Worm (Caenorhabditis elegans) whole organism, L4 larva: Measurements from ENCODE around the gene C14C6.13.

Experiments
- F10B5.3 ChIP-seq: sonication (generic microtip); optimal IDR thresholded peaks from 2 replicates; lab custom pipeline; 2016; ENCODE audit warnings: mild to moderate bottlenecking, missing genetic modification characterization, missing compliant biosample characterization
- F37D6.2 ChIP-seq: sonication (generic microtip); optimal IDR thresholded peaks from 2 replicates; lab custom pipeline; 2016; ENCODE audit warnings: mild to moderate bottlenecking, missing genetic modification characterization, missing compliant biosample characterization
- F44E2.7 ChIP-seq: fragments of 200-800 bp; sonication (Bioruptor generic); IDR thresholded peaks from 2 replicates; pipeline ENCODE4 v2.1.2; 2022; ENCODE audit warnings: missing genetic modification characterization, missing compliant biosample characterization
- F49E8.2 ChIP-seq: sonication (generic microtip); optimal IDR thresholded peaks from 2 replicates; lab custom pipeline; 2016; ENCODE audit warnings: missing compliant biosample characterization, mild to moderate bottlenecking, missing genetic modification characterization, borderline replicate concordance
- aha-1 ChIP-seq: fragments of 150-350 bp; peaks from one replicate; lab custom pipeline; 2014; ENCODE audit warnings: missing biosample characterization, missing genetic modification characterization
- aly-2 ChIP-seq: sonication (generic microtip); optimal IDR thresholded peaks from 2 replicates; lab custom pipeline; 2018; ENCODE audit warnings: missing biosample characterization, missing genetic modification characterization
- ama-1 ChIP-seq: fragments of 150-350 bp; optimal IDR thresholded peaks from 2 replicates; lab custom pipeline; 2014; ENCODE audit warnings: inconsistent platforms, mixed read lengths
- arid-1 ChIP-seq: fragments of 200-800 bp; sonication (Bioruptor generic); conservative IDR thresholded peaks from 2 replicates; pipeline ENCODE4 v1.3.6; 2022; ENCODE audit warnings: missing genetic modification reagents, missing genetic modification characterization, missing compliant biosample characterization
- ceh-20 ChIP-seq: fragments of 200-800 bp; sonication (Bioruptor generic); IDR thresholded peaks from 2 replicates; pipeline ENCODE4 v1.3.6; 2022; ENCODE audit warnings: missing genetic modification reagents, missing genetic modification characterization, missing compliant biosample characterization
- ceh-28 ChIP-seq: fragments of 150-350 bp; optimal IDR thresholded peaks from 2 replicates; lab custom pipeline; 2014; ENCODE audit warnings: missing biosample characterization, missing genetic modification reagents, missing genetic modification characterization
- ceh-62 ChIP-seq: sonication (generic microtip); optimal IDR thresholded peaks from 2 replicates; lab custom pipeline; 2017; ENCODE audit warnings: missing biosample characterization, missing genetic modification characterization
- daf-12 ChIP-seq: fragments of 150-350 bp; optimal IDR thresholded peaks from 2 replicates; lab custom pipeline; 2014; ENCODE audit warnings: missing biosample characterization, missing genetic modification reagents, missing genetic modification characterization
- daf-16 ChIP-seq, 3 experiments: sonication (generic microtip); optimal IDR thresholded peaks; 2 replicates each; lab custom pipeline; 2016 to 2017; ENCODE audit warnings: missing genetic modification characterization in 3 of 3, missing genetic modification reagents in 3 of 3, mild to moderate bottlenecking in 2 of 3, missing compliant biosample characterization in 2 of 3, missing biosample characterization in 1 of 3, moderate library complexity in 1 of 3
- daf-8 ChIP-seq: fragments of 200-800 bp; sonication (Bioruptor generic); IDR thresholded peaks from 2 replicates; pipeline ENCODE4 v1.3.6; 2022; ENCODE audit warnings: missing genetic modification characterization, missing compliant biosample characterization
- dmd-6 ChIP-seq: fragments of 200-800 bp; sonication (Bioruptor generic); IDR thresholded peaks from 2 replicates; pipeline ENCODE4 v1.3.6; 2022; ENCODE audit warnings: missing genetic modification reagents, missing genetic modification characterization, missing compliant biosample characterization
- dmd-9 ChIP-seq: fragments of 200-800 bp; sonication (Bioruptor generic); IDR thresholded peaks from 2 replicates; pipeline ENCODE4 v1.3.6; 2022; ENCODE audit warnings: missing genetic modification reagents, missing genetic modification characterization, missing compliant biosample characterization
- dpl-1 ChIP-seq: fragments of 150-350 bp; optimal IDR thresholded peaks from 2 replicates; lab custom pipeline; 2014; ENCODE audit warnings: missing biosample characterization, missing genetic modification reagents, missing genetic modification characterization
- duxl-1 ChIP-seq: sonication (generic microtip); optimal IDR thresholded peaks from 2 replicates; lab custom pipeline; 2016; ENCODE audit warnings: mild to moderate bottlenecking, missing genetic modification characterization, moderate library complexity, missing compliant biosample characterization; ENCODE audit not compliant: poor library complexity
- dve-1 ChIP-seq: sonication (generic microtip); optimal IDR thresholded peaks from 2 replicates; lab custom pipeline; 2017; ENCODE audit warnings: antibody characterized with exemption, mild to moderate bottlenecking, missing genetic modification characterization, missing compliant biosample characterization; ENCODE audit not compliant: insufficient read depth
- fkh-10 ChIP-seq: fragments of 150-350 bp; optimal IDR thresholded peaks from 2 replicates; lab custom pipeline; 2014; ENCODE audit warnings: missing biosample characterization, missing genetic modification reagents, missing genetic modification characterization
- hif-1 ChIP-seq, 2 experiments: sonication (generic microtip); optimal IDR thresholded peaks; 2 replicates each; lab custom pipeline; 2016 to 2017; ENCODE audit warnings: missing compliant biosample characterization in 2 of 2, missing genetic modification characterization in 2 of 2, missing genetic modification reagents in 2 of 2, missing genotype in 2 of 2, mild to moderate bottlenecking in 1 of 2
- hmg-1.1 ChIP-seq: fragments of 200-800 bp; sonication (Bioruptor generic); IDR thresholded peaks from 2 replicates; pipeline ENCODE4 v1.3.6; 2022; ENCODE audit warnings: missing genetic modification reagents, missing genetic modification characterization, missing compliant biosample characterization
- lin-13 ChIP-seq: fragments of 150-350 bp; optimal IDR thresholded peaks from 2 replicates; lab custom pipeline; 2014; ENCODE audit warnings: missing biosample characterization, missing genetic modification reagents, missing genetic modification characterization
- lin-29 ChIP-seq: fragments of 200-800 bp; sonication (Bioruptor generic); IDR thresholded peaks from 2 replicates; pipeline ENCODE4 v1.3.6; 2022; ENCODE audit warnings: missing genetic modification reagents, missing genetic modification characterization, missing compliant biosample characterization
- lir-3 ChIP-seq: sonication (generic microtip); optimal IDR thresholded peaks from 2 replicates; lab custom pipeline; 2016; ENCODE audit warnings: mild to moderate bottlenecking, missing genetic modification characterization, missing compliant biosample characterization
- lsy-2 ChIP-seq, 2 experiments: fragments of 150-350 bp in 1 of 2; sonication (generic microtip) in 1 of 2; optimal IDR thresholded peaks; 2 replicates each; lab custom pipeline; 2014 to 2017; ENCODE audit warnings: missing biosample characterization in 2 of 2, missing genetic modification characterization in 2 of 2
- madf-5 ChIP-seq, 2 experiments: fragments of 200-800 bp; sonication (Bioruptor generic); IDR thresholded peaks; 2 replicates each; pipeline ENCODE4 v1.3.6; 2022; ENCODE audit warnings: missing compliant biosample characterization in 2 of 2, missing genetic modification characterization in 2 of 2
- mdl-1 ChIP-seq, 2 experiments: fragments of 150-350 bp in 1 of 2; sonication (generic microtip) in 1 of 2; optimal IDR thresholded peaks; 2 replicates each; lab custom pipeline; 2014 to 2017; ENCODE audit warnings: missing biosample characterization in 2 of 2, missing genetic modification characterization in 2 of 2
- mes-2 ChIP-seq: sonication (generic microtip); optimal IDR thresholded peaks from 2 replicates; lab custom pipeline; 2016; ENCODE audit warnings: missing genotype, mild to moderate bottlenecking, missing genetic modification characterization, missing compliant biosample characterization; ENCODE audit not compliant: poor library complexity, severe bottlenecking
- nhr-10 ChIP-seq: fragments of 150-350 bp; optimal IDR thresholded peaks from 2 replicates; lab custom pipeline; 2014; ENCODE audit warnings: missing biosample characterization, missing genetic modification characterization
- nhr-41 ChIP-seq: fragments of 200-800 bp; sonication (Bioruptor generic); IDR thresholded peaks from 2 replicates; pipeline ENCODE4 v1.3.6; 2022; ENCODE audit warnings: missing genetic modification reagents, missing genetic modification characterization, missing compliant biosample characterization
- pha-4 ChIP-seq, 2 experiments: fragments of 150-350 bp in 1 of 2; fragments of 200-800 bp in 1 of 2; sonication (Bioruptor generic) in 1 of 2; IDR thresholded peaks in 1 of 2; optimal IDR thresholded peaks in 1 of 2; 2 replicates each; pipeline versions ENCODE4 v1.3.6 to Lab custom; 2014 to 2022; ENCODE audit warnings: missing genetic modification characterization in 2 of 2, missing genetic modification reagents in 2 of 2, missing biosample characterization in 1 of 2, missing compliant biosample characterization in 1 of 2
- pqm-1 ChIP-seq: sonication (generic microtip); optimal IDR thresholded peaks from 2 replicates; lab custom pipeline; 2017; ENCODE audit warnings: missing biosample characterization, missing genetic modification characterization
- rbr-2 ChIP-seq: sonication (generic microtip); optimal IDR thresholded peaks from 2 replicates; lab custom pipeline; 2016; ENCODE audit warnings: missing genotype, missing genetic modification characterization, missing compliant biosample characterization
- sdz-12 ChIP-seq: fragments of 200-800 bp; sonication (Bioruptor generic); optimal IDR thresholded peaks from 2 replicates; lab custom pipeline; 2018; ENCODE audit warnings: mild to moderate bottlenecking, missing genetic modification characterization, missing compliant biosample characterization
- set-16 ChIP-seq: fragments of 200-800 bp; sonication (Bioruptor generic); IDR thresholded peaks from 2 replicates; pipeline ENCODE4 v1.3.6; 2022; ENCODE audit warnings: missing genetic modification reagents, missing genetic modification characterization, missing compliant biosample characterization
- skn-1 ChIP-seq: fragments of 150-350 bp; optimal IDR thresholded peaks from 2 replicates; lab custom pipeline; 2014; ENCODE audit warnings: missing biosample characterization, missing genetic modification characterization
- snpc-1.2 ChIP-seq: fragments of 200-800 bp; sonication (Bioruptor generic); IDR thresholded peaks from 2 replicates; pipeline ENCODE4 v1.3.6; 2022; ENCODE audit warnings: missing genetic modification reagents, missing genetic modification characterization, missing compliant biosample characterization
- spr-1 ChIP-seq: sonication (generic microtip); optimal IDR thresholded peaks from 2 replicates; lab custom pipeline; 2016; ENCODE audit warnings: mild to moderate bottlenecking, missing genetic modification characterization, missing compliant biosample characterization
- tra-1 ChIP-seq: fragments of 200-800 bp; sonication (Bioruptor generic); IDR thresholded peaks from 2 replicates; pipeline ENCODE4 v1.3.6; 2022; ENCODE audit warnings: missing genetic modification reagents, missing genetic modification characterization, missing compliant biosample characterization
- vab-7 ChIP-seq: fragments of 200-800 bp; sonication (Bioruptor generic); IDR thresholded peaks from 2 replicates; pipeline ENCODE4 v1.3.6; 2022; ENCODE audit warnings: missing genetic modification reagents, missing genetic modification characterization, missing compliant biosample characterization
- zfp-3 ChIP-seq: fragments of 200-800 bp; sonication (Bioruptor generic); conservative IDR thresholded peaks from 2 replicates; pipeline ENCODE4 v1.3.6; 2022; ENCODE audit warnings: missing genetic modification reagents, missing genetic modification characterization, missing compliant biosample characterization
- zip-11 ChIP-seq: fragments of 200-800 bp; sonication (Bioruptor generic); IDR thresholded peaks from 2 replicates; pipeline ENCODE4 v1.3.6; 2022; ENCODE audit warnings: missing genetic modification characterization, missing compliant biosample characterization
- ztf-11 ChIP-seq: fragments of 150-350 bp; optimal IDR thresholded peaks from 2 replicates; lab custom pipeline; 2014; ENCODE audit warnings: missing biosample characterization, missing genetic modification characterization

The C14C6.13 gene

DNA sequence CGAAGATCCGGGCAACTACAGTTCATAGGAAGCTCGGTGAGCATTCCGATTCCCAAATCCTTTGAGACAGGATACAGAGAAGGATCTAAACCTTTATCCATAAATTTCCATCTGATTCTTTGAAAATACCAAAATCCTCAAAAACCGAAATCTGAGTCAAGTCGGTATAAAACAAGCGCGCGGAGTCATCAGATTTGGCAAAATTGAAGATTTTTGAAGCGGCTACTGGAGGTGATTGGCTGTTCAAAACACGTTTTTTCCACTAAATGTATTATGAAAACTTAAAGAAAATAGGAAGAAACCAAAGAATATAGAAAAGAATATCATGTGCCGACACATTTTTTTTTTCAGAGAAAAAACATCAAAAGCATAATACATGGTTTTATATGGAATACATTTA is at the start of gene C14C6.13:
C14C6.13 (minus strand) TSS at position 101 of the 400 bp plus-strand sequence.
- TF ChIP-seq lsy-2 (tag; optimal IDR thresholded peaks at IDR 0.05; lab: Kevin White, UChicago) (no peak), ceh-20 (no peak), hmg-1.1 (GFP tag; lab: Robert Waterston, UW) (no peak), aha-1 (no peak), F49E8.2 (tag; lab: Kevin White, UChicago) (no peak), arid-1 (no peak), ceh-62 (tag; lab: Kevin White, UChicago) (no peak), lin-13 (no peak), snpc-1.2 (GFP tag; lab: Robert Waterston, UW) (no peak), sdz-12 (GFP tag; lab: Kevin White, UChicago) (no peak), ztf-11 (tag; lab: Kevin White, UChicago) (no peak), set-16 (GFP tag; lab: Robert Waterston, UW) (no peak), ceh-28 (tag; lab: Kevin White, UChicago) (no peak)

DNA sequence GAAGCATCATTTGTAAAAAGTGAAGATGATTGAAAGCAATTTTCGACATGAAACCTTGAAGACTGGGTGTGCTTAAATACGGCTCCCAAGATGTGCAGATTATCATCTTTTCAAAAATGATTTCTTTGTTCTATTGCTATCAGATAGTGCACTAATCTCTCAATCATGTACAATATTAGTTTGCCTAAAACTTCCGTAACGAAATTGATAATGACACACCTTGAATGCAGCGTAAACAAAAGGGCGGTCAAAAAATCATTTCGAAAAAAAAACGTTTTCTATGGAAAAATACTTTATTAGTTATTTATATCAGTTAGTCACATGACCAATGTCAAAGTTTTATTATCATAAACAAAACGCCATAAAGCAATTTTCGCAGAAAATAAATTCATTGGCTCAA is 48.4 kb upstream of the C14C6.13 start, which contains the start of gene F48G7.5:
F48G7.5 (minus strand) TSS at position 34 of the 400 bp plus-strand sequence.
- TF ChIP-seq daf-16 (GFP tag; optimal IDR thresholded peaks at IDR 0.05; lab: Kevin White, UChicago) (no peak), daf-16 (tag; optimal IDR thresholded peaks at IDR 0.05; lab: Kevin White, UChicago) (peak; percentile 78), nhr-10 (no peak), pqm-1 (tag; lab: Kevin White, UChicago) (peak; percentile 26), dve-1 (tag; lab: Kevin White, UChicago) (peak; percentile 6)

DNA sequence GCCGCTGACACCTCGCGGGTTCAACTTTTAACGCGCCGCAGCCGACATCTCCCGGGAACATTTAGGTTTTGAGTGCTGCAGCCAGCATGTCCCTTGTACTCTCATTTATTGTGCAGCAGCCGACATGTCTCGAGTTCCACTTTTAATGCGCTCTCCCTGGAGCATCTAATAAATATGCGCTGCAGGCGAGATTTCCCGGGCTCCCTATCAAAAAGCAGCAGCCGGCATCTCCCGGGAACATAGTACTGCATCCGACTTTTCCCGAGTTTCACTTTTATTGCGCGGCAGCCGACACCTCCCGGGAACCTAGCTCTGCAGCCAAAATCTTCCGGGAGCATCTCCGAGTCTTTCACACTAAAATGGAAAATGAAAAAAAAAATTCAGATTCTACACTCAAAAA is 46.4 kb upstream of the C14C6.13 start:
- TF ChIP-seq set-16 (GFP tag; lab: Robert Waterston, UW) (peak; percentile 51), mdl-1 (tag; optimal IDR thresholded peaks at IDR 0.05; lab: Kevin White, UChicago) (no peak), aha-1 (peak; percentile 3)

DNA sequence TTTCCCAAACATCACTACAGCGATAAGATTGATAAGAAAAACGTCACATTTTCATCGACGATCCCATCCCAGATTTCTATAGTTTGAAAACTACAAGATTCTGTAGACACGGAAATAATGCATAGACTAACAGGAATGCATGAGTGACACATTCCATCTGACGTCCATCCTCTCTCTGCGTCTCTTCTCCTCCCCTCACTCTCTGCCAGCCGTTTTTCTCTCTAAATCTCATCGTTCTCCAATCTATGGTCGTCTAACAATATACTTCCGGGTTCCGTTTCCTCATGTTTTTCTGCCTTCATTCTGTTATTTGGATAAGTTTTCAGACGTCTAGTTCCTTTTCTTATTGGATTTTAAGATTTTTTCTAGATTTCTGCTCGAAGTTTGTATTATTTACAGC is 44.5 kb upstream of the C14C6.13 start, which contains the start of gene F48G7.4:
F48G7.4 (plus strand) TSS at position 400 of the 400 bp plus-strand sequence.
- TF ChIP-seq dpl-1 (GFP tag; lab: Kevin White, UChicago) (peak; percentile 10), ama-1 (lab: Kevin White, UChicago) (no peak), skn-1 (tag; lab: Kevin White, UChicago) (no peak), lin-29 (GFP tag; lab: Robert Waterston, UW) (no peak), tra-1 (GFP tag; lab: Robert Waterston, UW) (peak; percentile 77), nhr-41 (GFP tag; lab: Robert Waterston, UW) (no peak), lin-13 (no peak), lir-3 (tag; lab: Kevin White, UChicago) (no peak), fkh-10 (GFP tag; lab: Kevin White, UChicago) (peak; percentile 65), F10B5.3 (no peak), F44E2.7 (no peak), lsy-2 (tag; optimal IDR thresholded peaks at IDR 0.05; lab: Kevin White, UChicago) (peak; percentile 40 to 76), madf-5 (GFP tag; IDR thresholded peaks at IDR 0.05; lab: Robert Waterston, UW) (no peak), duxl-1 (tag; lab: Kevin White, UChicago) (peak; percentile 50), daf-12 (tag; lab: Kevin White, UChicago) (no peak), zip-11 (GFP tag; lab: Robert Waterston, UW) (no peak), pha-4 (GFP tag; IDR thresholded peaks at IDR 0.05; lab: Robert Waterston, UW) (no peak), pha-4 (tag; optimal IDR thresholded peaks at IDR 0.05; lab: Kevin White, UChicago) (no peak), dmd-6 (GFP tag; lab: Robert Waterston, UW) (peak; percentile 75), vab-7 (GFP tag; lab: Robert Waterston, UW) (no peak), daf-8 (GFP tag; lab: Robert Waterston, UW) (no peak), dmd-9 (no peak), zfp-3 (GFP tag; lab: Robert Waterston, UW) (no peak), aly-2 (tag; lab: Kevin White, UChicago) (no peak), mes-2 (tag; lab: Kevin White, UChicago) (peak; percentile 56), spr-1 (no peak), daf-16 (GFP tag; optimal IDR thresholded peaks at IDR 0.05; lab: Kevin White, UChicago) (no peak), daf-16 (tag; optimal IDR thresholded peaks at IDR 0.05; lab: Kevin White, UChicago) (no peak), F37D6.2 (peak; percentile 15), rbr-2 (tag; lab: Kevin White, UChicago) (peak; percentile 84), hif-1 (tag; optimal IDR thresholded peaks at IDR 0.05; lab: Kevin White, UChicago) (peak in 1 of 2 experiments; percentile 26), hmg-1.1 (GFP tag; lab: Robert Waterston, UW) (peak; percentile 56; the same call in 1 of the 2 replicates)
